Worm (Caenorhabditis elegans) whole organism, young adult: ENCODE results near the gene R160.14.
A peak's percentile ranks its signal among the peaks of the same experiment; 100 is the strongest.

Experiments
- B0261.1 ChIP-seq: sonication (generic microtip); optimal IDR thresholded peaks from 2 replicates; lab custom pipeline; 2016; ENCODE audit warnings: mild to moderate bottlenecking, missing genetic modification characterization, moderate library complexity, missing compliant biosample characterization
- C06A6.2 ChIP-seq: fragments of 200-800 bp; sonication (Bioruptor generic); conservative IDR thresholded peaks from 2 replicates; pipeline ENCODE4 v1.3.6; 2022; ENCODE audit warnings: missing genetic modification characterization, missing compliant biosample characterization
- F22D6.2 ChIP-seq: sonication (generic microtip); optimal IDR thresholded peaks from 2 replicates; lab custom pipeline; 2016; ENCODE audit warnings: mild to moderate bottlenecking, missing genetic modification characterization, missing compliant biosample characterization
- F57A8.1 ChIP-seq: fragments of 200-800 bp; sonication (Bioruptor generic); optimal IDR thresholded peaks from 2 replicates; lab custom pipeline; 2018; ENCODE audit warnings: mild to moderate bottlenecking, missing genetic modification characterization, moderate library complexity, missing compliant biosample characterization
- T07F8.4 ChIP-seq: sonication (generic microtip); optimal IDR thresholded peaks from 2 replicates; lab custom pipeline; 2016; ENCODE audit warnings: mild to moderate bottlenecking, missing genetic modification characterization, moderate library complexity, missing compliant biosample characterization
- Y53F4B.3 ChIP-seq: fragments of 200-800 bp; sonication (Bioruptor generic); IDR thresholded peaks from 2 replicates; pipeline ENCODE4 v1.3.6; 2022; ENCODE audit warnings: missing genetic modification reagents, missing genetic modification characterization, missing compliant biosample characterization
- Y67H2A.10 ChIP-seq: fragments of 200-800 bp; sonication (Bioruptor generic); conservative IDR thresholded peaks from 2 replicates; pipeline ENCODE4 v1.3.6; 2022; ENCODE audit warnings: missing genetic modification reagents, missing genetic modification characterization, missing compliant biosample characterization
- ama-1 ChIP-seq, 3 experiments: fragments of 150-350 bp in 1 of 3; sonication (generic microtip) in 2 of 3; optimal IDR thresholded peaks; 2 replicates each; lab custom pipeline; 2014 to 2018; ENCODE audit warnings: missing biosample characterization in 2 of 3, missing genetic modification characterization in 2 of 3, missing genetic modification reagents in 2 of 3
- athp-1 ChIP-seq: sonication (generic microtip); optimal IDR thresholded peaks from 2 replicates; lab custom pipeline; 2017; ENCODE audit warnings: mild to moderate bottlenecking, missing genetic modification characterization, missing compliant biosample characterization
- attf-5 ChIP-seq: fragments of 200-800 bp; sonication (Bioruptor generic); optimal IDR thresholded peaks from 2 replicates; lab custom pipeline; 2018; ENCODE audit warnings: mild to moderate bottlenecking, missing genetic modification characterization, missing compliant biosample characterization
- cebp-1 ChIP-seq, 2 experiments: fragments of 200-800 bp in 1 of 2; sonication (Bioruptor generic) in 1 of 2; sonication (generic microtip) in 1 of 2; IDR thresholded peaks in 1 of 2; optimal IDR thresholded peaks in 1 of 2; 2 replicates each; pipeline versions ENCODE4 v1.3.6 to Lab custom; 2017 to 2022; ENCODE audit warnings: missing compliant biosample characterization in 2 of 2, missing genetic modification characterization in 2 of 2, mild to moderate bottlenecking in 1 of 2, missing genetic modification reagents in 1 of 2, moderate library complexity in 1 of 2
- ceh-100 ChIP-seq: fragments of 200-800 bp; sonication (Bioruptor generic); IDR thresholded peaks from 2 replicates; pipeline ENCODE4 v1.3.6; 2022; ENCODE audit warnings: missing genetic modification reagents, missing genetic modification characterization, missing compliant biosample characterization
- ceh-40 ChIP-seq: fragments of 200-800 bp; sonication (Bioruptor generic); IDR thresholded peaks from 2 replicates; pipeline ENCODE4 v1.3.6; 2022; ENCODE audit warnings: missing genetic modification characterization, missing compliant biosample characterization
- ceh-58 ChIP-seq: fragments of 200-800 bp; sonication (Bioruptor generic); IDR thresholded peaks from 2 replicates; pipeline ENCODE4 v1.3.6; 2022; ENCODE audit warnings: missing genetic modification characterization, missing compliant biosample characterization
- ceh-79 ChIP-seq: sonication (generic microtip); optimal IDR thresholded peaks from 2 replicates; lab custom pipeline; 2017; ENCODE audit warnings: mild to moderate bottlenecking, missing genetic modification characterization, missing compliant biosample characterization
- die-1 ChIP-seq: sonication (generic microtip); optimal IDR thresholded peaks from 2 replicates; lab custom pipeline; 2016; ENCODE audit warnings: missing genotype, mild to moderate bottlenecking, missing genetic modification characterization, missing compliant biosample characterization
- egl-18 ChIP-seq: fragments of 200-800 bp; sonication (Bioruptor generic); IDR thresholded peaks from 2 replicates; pipeline ENCODE4 v1.3.6; 2022; ENCODE audit warnings: missing genetic modification reagents, missing genetic modification characterization, missing compliant biosample characterization
- egl-44 ChIP-seq: fragments of 200-800 bp; sonication (Bioruptor generic); IDR thresholded peaks from 2 replicates; pipeline ENCODE4 v1.3.6; 2022; ENCODE audit warnings: missing genetic modification reagents, missing genetic modification characterization, missing compliant biosample characterization
- egrh-3 ChIP-seq: fragments of 200-800 bp; sonication (Bioruptor generic); IDR thresholded peaks from 2 replicates; pipeline ENCODE4 v1.3.6; 2022; ENCODE audit warnings: missing genetic modification reagents, missing genetic modification characterization, missing compliant biosample characterization
- ets-4 ChIP-seq: fragments of 200-800 bp; sonication (Bioruptor generic); optimal IDR thresholded peaks from 2 replicates; lab custom pipeline; 2018; ENCODE audit warnings: mild to moderate bottlenecking, missing genetic modification characterization, missing compliant biosample characterization
- him-1 ChIP-seq: sonication (generic microtip); optimal IDR thresholded peaks from 2 replicates; lab custom pipeline; 2016; ENCODE audit warnings: missing genotype, missing genetic modification reagents, missing genetic modification characterization, missing compliant biosample characterization
- hlh-12 ChIP-seq: sonication (generic microtip); optimal IDR thresholded peaks from 2 replicates; lab custom pipeline; 2016; ENCODE audit warnings: missing genetic modification characterization, missing compliant biosample characterization
- hrde-1 ChIP-seq: sonication (generic microtip); optimal IDR thresholded peaks from 2 replicates; lab custom pipeline; 2016; ENCODE audit warnings: missing genetic modification characterization, mild to moderate bottlenecking, missing compliant biosample characterization, moderate library complexity, missing genotype, missing genetic modification reagents, borderline replicate concordance
- let-607 ChIP-seq, 2 experiments: fragments of 200-800 bp in 1 of 2; sonication (Bioruptor generic) in 1 of 2; sonication (generic microtip) in 1 of 2; optimal IDR thresholded peaks; 2 replicates each; lab custom pipeline; 2016 to 2018; ENCODE audit warnings: mild to moderate bottlenecking in 2 of 2, missing compliant biosample characterization in 2 of 2, missing genetic modification characterization in 2 of 2, moderate library complexity in 2 of 2, missing genotype in 1 of 2
- lsl-1 ChIP-seq: fragments of 200-800 bp; sonication (Bioruptor generic); optimal IDR thresholded peaks from 2 replicates; lab custom pipeline; 2018; ENCODE audit warnings: mild to moderate bottlenecking, missing genetic modification characterization, moderate library complexity, missing compliant biosample characterization
- madf-3 ChIP-seq: fragments of 200-800 bp; sonication (Bioruptor generic); IDR thresholded peaks from 2 replicates; pipeline ENCODE4 v1.3.6; 2022; ENCODE audit warnings: missing genetic modification reagents, missing genetic modification characterization, missing compliant biosample characterization
- madf-6 ChIP-seq: fragments of 200-800 bp; sonication (Bioruptor generic); IDR thresholded peaks from 2 replicates; pipeline ENCODE4 v1.3.6; 2022; ENCODE audit warnings: missing genetic modification reagents, missing genetic modification characterization, missing compliant biosample characterization
- mcd-1 ChIP-seq: fragments of 200-800 bp; sonication (Bioruptor generic); IDR thresholded peaks from 2 replicates; pipeline ENCODE4 v1.3.6; 2022; ENCODE audit warnings: missing genetic modification reagents, missing genetic modification characterization, missing compliant biosample characterization
- nhr-80 ChIP-seq: sonication (generic microtip); optimal IDR thresholded peaks from 2 replicates; lab custom pipeline; 2016; ENCODE audit warnings: missing genetic modification characterization, missing compliant biosample characterization
- pbrm-1 ChIP-seq: fragments of 200-800 bp; sonication (Bioruptor generic); IDR thresholded peaks from 2 replicates; pipeline ENCODE4 v1.3.6; 2022; ENCODE audit warnings: missing genetic modification reagents, missing genetic modification characterization, missing compliant biosample characterization
- snpc-3.4 ChIP-seq: sonication (generic microtip); optimal IDR thresholded peaks from 2 replicates; lab custom pipeline; 2017; ENCODE audit warnings: missing genetic modification characterization, mild to moderate bottlenecking, missing compliant biosample characterization, antibody characterized with exemption, moderate library complexity, missing genotype, missing genetic modification reagents
- tlf-1 ChIP-seq: fragments of 200-800 bp; sonication (Bioruptor generic); optimal IDR thresholded peaks from 2 replicates; lab custom pipeline; 2018; ENCODE audit warnings: mild to moderate bottlenecking, missing genetic modification characterization, missing compliant biosample characterization
- xnd-1 ChIP-seq: sonication (generic microtip); optimal IDR thresholded peaks from 2 replicates; lab custom pipeline; 2016; ENCODE audit warnings: missing genotype, missing genetic modification reagents, missing genetic modification characterization, missing compliant biosample characterization
- zfh-2 ChIP-seq: fragments of 200-800 bp; sonication (Bioruptor generic); conservative IDR thresholded peaks from 2 replicates; pipeline ENCODE4 v1.3.6; 2022; ENCODE audit warnings: missing genetic modification reagents, missing genetic modification characterization, missing compliant biosample characterization
- ztf-26 ChIP-seq: sonication (generic microtip); optimal IDR thresholded peaks from 2 replicates; lab custom pipeline; 2017; ENCODE audit warnings: missing genetic modification characterization, missing compliant biosample characterization
- ztf-3 ChIP-seq: fragments of 200-800 bp; sonication (Bioruptor generic); optimal IDR thresholded peaks from 2 replicates; lab custom pipeline; 2018; ENCODE audit warnings: mild to moderate bottlenecking, missing genetic modification characterization, missing compliant biosample characterization

Gene R160.14

DNA sequence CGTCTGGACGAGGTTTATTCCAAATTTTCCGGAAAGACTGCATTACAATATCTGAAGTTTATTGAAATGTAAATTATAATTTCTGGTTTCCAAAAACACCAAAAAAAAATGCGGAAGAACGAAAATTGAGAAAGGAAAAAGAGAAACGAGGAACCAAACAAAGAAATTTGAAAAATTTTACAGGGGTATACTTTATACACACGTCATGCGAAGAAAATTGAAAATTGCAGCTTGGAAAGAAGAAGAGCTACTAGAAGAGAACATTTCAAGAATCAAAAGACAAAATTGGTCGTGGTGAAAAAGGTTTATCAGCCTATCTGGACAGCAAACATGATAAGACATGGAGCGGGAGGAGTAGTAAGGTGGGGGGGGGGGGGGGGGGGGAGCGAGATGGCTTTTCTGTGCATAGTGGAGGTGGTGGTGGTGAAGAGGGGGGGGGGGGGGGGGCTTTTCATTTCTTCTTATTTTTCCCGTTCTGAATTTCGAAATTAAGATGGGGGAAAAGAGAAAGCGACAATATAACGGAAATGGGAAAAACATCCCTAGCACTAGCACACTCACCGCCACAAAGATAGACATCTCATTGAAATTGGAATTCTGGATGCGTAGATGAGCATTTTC is 11.5 kb upstream of the R160.14 start, which contains the start of gene lst-2:
Gene lst-2 (minus strand): TSS at position 51 of the 621 bp plus-strand sequence.
- no peak for TF ChIP-seq egl-44
- TF ChIP-seq attf-5 (GFP tag; lab: Kevin White, UChicago), result no peak
- no peak for TF ChIP-seq B0261.1 (tag; lab: Kevin White, UChicago)
- peak; percentile 27; the same call in 1 of the 2 replicates for TF ChIP-seq mcd-1 (GFP tag; lab: Robert Waterston, UW)
- TF ChIP-seq ztf-3 (GFP tag; lab: Kevin White, UChicago), result no peak
- peak; percentile 79 for TF ChIP-seq zfh-2 (GFP tag; lab: Robert Waterston, UW)
- peak; percentile 90; the same call in 1 of the 2 replicates for TF ChIP-seq egrh-3 (GFP tag; lab: Robert Waterston, UW)

ce11 chrX:4377689-4378088 is 5.8 kb upstream of the R160.14 start, which contains the start of gene R160.12:
R160.12 (minus strand) TSS chrX:4377789.
- TF ChIP-seq athp-1 (tag; lab: Kevin White, UChicago) (no peak), let-607 (tag; optimal IDR thresholded peaks at IDR 0.05; lab: Kevin White, UChicago) (no peak)

- TF ChIP-seq ceh-79 (no peak), attf-5 (GFP tag; lab: Kevin White, UChicago) (no peak), ztf-26 (tag; lab: Kevin White, UChicago) (no peak)
Observed at ce11 chrX:4376801-4377200, 4.9 kb upstream of the R160.14 start, which contains the start of gene R160.2. R160.2 (minus strand) TSS chrX:4376901.

DNA sequence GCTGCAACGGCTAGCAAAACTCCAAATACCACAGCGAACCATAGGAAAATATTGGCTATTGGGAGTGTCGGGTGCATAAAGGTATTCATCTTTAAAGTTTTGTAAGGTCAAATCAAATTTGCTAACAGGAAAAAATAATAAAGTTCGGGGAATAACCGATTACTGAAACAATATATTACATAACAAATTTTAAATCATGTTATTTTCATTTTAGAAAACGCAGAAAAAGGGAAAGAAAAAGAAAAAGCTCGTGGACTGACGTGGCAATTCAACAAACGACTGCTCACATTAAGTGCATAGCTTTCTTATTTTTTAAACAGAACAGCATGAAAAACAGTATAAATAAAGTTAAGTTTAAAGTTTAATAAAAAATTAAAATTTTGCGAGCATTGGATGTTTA is 1.2 kb upstream of the R160.14 start, which contains the start of gene R160.6:
Gene R160.6 (minus strand): TSS at position 101 of the 400 bp plus-strand sequence.
- no peak for TF ChIP-seq tlf-1 (GFP tag; lab: Kevin White, UChicago)
- no peak for TF ChIP-seq ama-1 (optimal IDR thresholded peaks at IDR 0.05; lab: Kevin White, UChicago)
- TF ChIP-seq ama-1 (GFP tag; optimal IDR thresholded peaks at IDR 0.05; lab: Kevin White, UChicago), result no peak
- TF ChIP-seq madf-3 (GFP tag; lab: Robert Waterston, UW), result no peak
- no peak for TF ChIP-seq ceh-100 (GFP tag; lab: Robert Waterston, UW)
- TF ChIP-seq him-1 (tag; lab: Kevin White, UChicago), result no peak
- TF ChIP-seq F57A8.1, result no peak
- no peak for TF ChIP-seq ceh-40 (GFP tag; lab: Robert Waterston, UW)
- no peak for TF ChIP-seq die-1 (tag; lab: Kevin White, UChicago)
- no peak for TF ChIP-seq ceh-58 (GFP tag; lab: Robert Waterston, UW)
- TF ChIP-seq pbrm-1 (GFP tag; lab: Robert Waterston, UW), result no peak
- TF ChIP-seq egl-18 (GFP tag; lab: Robert Waterston, UW), result no peak
- TF ChIP-seq hlh-12, result no peak
- TF ChIP-seq T07F8.4 (tag; lab: Kevin White, UChicago), result no peak
- no peak for TF ChIP-seq ets-4 (GFP tag; lab: Kevin White, UChicago)

DNA sequence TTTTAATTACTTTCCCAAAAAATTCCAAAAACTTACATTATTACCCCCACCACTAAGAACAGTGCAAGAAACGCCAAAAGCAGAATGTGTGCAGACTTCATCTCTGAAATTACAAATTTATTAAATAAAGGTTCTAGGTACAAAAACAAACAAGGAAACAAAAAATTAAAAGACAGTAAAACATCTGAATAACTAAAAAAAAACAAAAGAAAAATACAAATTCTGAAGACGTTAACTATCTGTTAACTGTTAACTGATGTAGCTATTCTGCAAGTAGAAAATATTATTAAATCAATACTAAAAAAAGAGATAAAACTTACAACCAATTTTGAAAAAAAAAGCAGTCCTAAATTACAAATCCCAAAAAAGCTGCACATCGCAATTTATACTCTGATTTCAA is 475 bp downstream of the R160.14 start, which contains the start of gene R160.13:
Gene R160.13 (minus strand): TSS at position 101 of the 400 bp plus-strand sequence.
- TF ChIP-seq C06A6.2 (GFP tag; lab: Robert Waterston, UW), result no peak

DNA sequence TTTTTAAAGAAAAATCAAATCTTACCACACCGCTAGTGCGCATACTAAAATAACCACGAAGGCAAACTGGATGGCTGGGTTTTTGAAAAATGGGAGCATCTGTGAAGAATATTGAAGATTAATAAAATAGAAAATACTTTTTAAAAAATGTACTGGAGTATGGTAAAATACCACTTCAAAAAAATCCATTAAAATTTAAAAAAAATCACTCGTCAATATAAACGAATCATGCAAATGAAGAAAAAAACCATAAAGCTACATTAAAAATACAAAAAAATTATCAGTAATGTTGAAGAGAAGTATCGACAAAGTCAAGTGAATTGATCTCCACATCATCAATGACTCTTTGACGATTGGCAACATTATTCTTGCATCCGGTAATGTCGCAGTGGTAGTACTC is 1.1 kb downstream of the R160.14 start, which contains the start of gene R160.5:
Gene R160.5 (minus strand): TSS at position 101 of the 400 bp plus-strand sequence.
- no peak for TF ChIP-seq snpc-3.4 (tag; lab: Kevin White, UChicago)
- no peak for TF ChIP-seq madf-6
- TF ChIP-seq Y53F4B.3 (GFP tag; lab: Robert Waterston, UW), result no peak
- no peak for TF ChIP-seq lsl-1 (GFP tag; lab: Kevin White, UChicago)
- no peak for TF ChIP-seq nhr-80 (tag; lab: Kevin White, UChicago)
- no peak for TF ChIP-seq cebp-1 (GFP tag; IDR thresholded peaks at IDR 0.05; lab: Robert Waterston, UW)
- no peak for TF ChIP-seq cebp-1 (tag; optimal IDR thresholded peaks at IDR 0.05; lab: Kevin White, UChicago)
- TF ChIP-seq F22D6.2, result no peak
- no peak for TF ChIP-seq hrde-1 (tag; lab: Kevin White, UChicago)
- no peak for TF ChIP-seq Y67H2A.10
- TF ChIP-seq xnd-1 (tag; lab: Kevin White, UChicago), result no peak
